Worm (Caenorhabditis elegans) whole organism, young adult: ENCODE results near the gene C44B7.5.

Source experiments
- B0261.1 ChIP-seq: sonication (generic microtip); optimal IDR thresholded peaks from 2 replicates; lab custom pipeline; 2016; ENCODE audit warnings: mild to moderate bottlenecking, missing genetic modification characterization, moderate library complexity, missing compliant biosample characterization
- C17E4.6 ChIP-seq: fragments of 200-800 bp; sonication (Bioruptor generic); IDR thresholded peaks from 2 replicates; pipeline ENCODE4 v1.3.6; 2022; ENCODE audit warnings: missing genetic modification reagents, missing genetic modification characterization, missing compliant biosample characterization
- F10E7.11 ChIP-seq: sonication (generic microtip); optimal IDR thresholded peaks from 2 replicates; lab custom pipeline; 2017; ENCODE audit warnings: mild to moderate bottlenecking, missing genetic modification characterization, moderate library complexity, missing compliant biosample characterization
- F22D6.2 ChIP-seq: sonication (generic microtip); optimal IDR thresholded peaks from 2 replicates; lab custom pipeline; 2016; ENCODE audit warnings: mild to moderate bottlenecking, missing genetic modification characterization, missing compliant biosample characterization
- F23B12.7 ChIP-seq: sonication (generic microtip); optimal IDR thresholded peaks from 2 replicates; lab custom pipeline; 2017; ENCODE audit warnings: missing genetic modification characterization, mild to moderate bottlenecking, missing compliant biosample characterization, antibody characterized with exemption, moderate library complexity; ENCODE audit not compliant: insufficient read depth
- F52B5.7 ChIP-seq: sonication (generic microtip); optimal IDR thresholded peaks from 2 replicates; lab custom pipeline; 2016; ENCODE audit warnings: mild to moderate bottlenecking, missing genetic modification characterization, missing compliant biosample characterization
- F55B11.4 ChIP-seq: sonication (generic microtip); optimal IDR thresholded peaks from 2 replicates; lab custom pipeline; 2016; ENCODE audit warnings: missing compliant biosample characterization, missing genetic modification characterization, borderline replicate concordance; ENCODE audit not compliant: insufficient read depth
- K11D2.4 ChIP-seq: fragments of 200-800 bp; sonication (Bioruptor generic); IDR thresholded peaks from 2 replicates; pipeline ENCODE4 v1.3.6; 2022; ENCODE audit warnings: missing genetic modification reagents, missing genetic modification characterization, missing compliant biosample characterization
- T07F8.4 ChIP-seq: sonication (generic microtip); optimal IDR thresholded peaks from 2 replicates; lab custom pipeline; 2016; ENCODE audit warnings: mild to moderate bottlenecking, missing genetic modification characterization, moderate library complexity, missing compliant biosample characterization
- T26A5.8 ChIP-seq: sonication (generic microtip); optimal IDR thresholded peaks from 2 replicates; lab custom pipeline; 2016; ENCODE audit warnings: missing genetic modification characterization, missing compliant biosample characterization
- Y53G8AR.9 ChIP-seq: fragments of 200-800 bp; sonication (Bioruptor generic); conservative IDR thresholded peaks from 2 replicates; pipeline ENCODE4 v1.3.6; 2022; ENCODE audit warnings: missing genetic modification reagents, missing genetic modification characterization, missing compliant biosample characterization
- Y79H2A.3 ChIP-seq: fragments of 200-800 bp; sonication (Bioruptor generic); conservative IDR thresholded peaks from 2 replicates; pipeline ENCODE4 v1.3.6; 2022; ENCODE audit warnings: missing genetic modification reagents, missing genetic modification characterization, missing compliant biosample characterization
- ama-1 ChIP-seq, 3 experiments: fragments of 150-350 bp in 1 of 3; sonication (generic microtip) in 2 of 3; optimal IDR thresholded peaks; 2 replicates each; lab custom pipeline; 2014 to 2018; ENCODE audit warnings: missing biosample characterization in 2 of 3, missing genetic modification characterization in 2 of 3, missing genetic modification reagents in 2 of 3
- aptf-2 ChIP-seq: fragments of 200-800 bp; sonication (Bioruptor generic); conservative IDR thresholded peaks from 2 replicates; pipeline ENCODE4 v1.3.6; 2022; ENCODE audit warnings: missing genetic modification reagents, missing genetic modification characterization, missing compliant biosample characterization
- aptf-3 ChIP-seq: fragments of 200-800 bp; sonication (Bioruptor generic); IDR thresholded peaks from 2 replicates; pipeline ENCODE4 v1.3.6; 2022; ENCODE audit warnings: missing genetic modification characterization, missing compliant biosample characterization
- atf-7 ChIP-seq: sonication (generic microtip); optimal IDR thresholded peaks from 2 replicates; lab custom pipeline; 2017; ENCODE audit warnings: mild to moderate bottlenecking, missing genetic modification characterization, missing compliant biosample characterization
- attf-6 ChIP-seq: fragments of 200-800 bp; sonication (Bioruptor generic); IDR thresholded peaks from 2 replicates; pipeline ENCODE4 v1.3.6; 2022; ENCODE audit warnings: missing genetic modification reagents, missing genetic modification characterization, missing compliant biosample characterization
- ceh-27 ChIP-seq: fragments of 200-800 bp; sonication (Bioruptor generic); optimal IDR thresholded peaks from 2 replicates; lab custom pipeline; 2018; ENCODE audit warnings: mild to moderate bottlenecking, missing genetic modification characterization, moderate library complexity, missing compliant biosample characterization
- ceh-40 ChIP-seq: fragments of 200-800 bp; sonication (Bioruptor generic); IDR thresholded peaks from 2 replicates; pipeline ENCODE4 v1.3.6; 2022; ENCODE audit warnings: missing genetic modification characterization, missing compliant biosample characterization
- ceh-58 ChIP-seq: fragments of 200-800 bp; sonication (Bioruptor generic); IDR thresholded peaks from 2 replicates; pipeline ENCODE4 v1.3.6; 2022; ENCODE audit warnings: missing genetic modification characterization, missing compliant biosample characterization
- efl-1 ChIP-seq: fragments of 150-350 bp; optimal IDR thresholded peaks from 2 replicates; lab custom pipeline; 2014; ENCODE audit warnings: missing biosample characterization, missing genetic modification reagents, missing genetic modification characterization
- hmg-20 ChIP-seq: fragments of 200-800 bp; sonication (Bioruptor generic); IDR thresholded peaks from 2 replicates; pipeline ENCODE4 v1.3.6; 2022; ENCODE audit warnings: missing genetic modification reagents, missing genetic modification characterization, missing compliant biosample characterization
- hsf-1 ChIP-seq: fragments of 200-800 bp; sonication (Bioruptor generic); IDR thresholded peaks from 2 replicates; pipeline ENCODE4 v1.3.6; 2022; ENCODE audit warnings: missing genetic modification reagents, missing genetic modification characterization, missing compliant biosample characterization
- lag-1 ChIP-seq: fragments of 200-800 bp; sonication (Bioruptor generic); IDR thresholded peaks from 2 replicates; pipeline ENCODE4 v1.3.6; 2022; ENCODE audit warnings: missing genetic modification reagents, missing genetic modification characterization, missing compliant biosample characterization
- let-607 ChIP-seq, 2 experiments: fragments of 200-800 bp in 1 of 2; sonication (Bioruptor generic) in 1 of 2; sonication (generic microtip) in 1 of 2; optimal IDR thresholded peaks; 2 replicates each; lab custom pipeline; 2016 to 2018; ENCODE audit warnings: mild to moderate bottlenecking in 2 of 2, missing compliant biosample characterization in 2 of 2, missing genetic modification characterization in 2 of 2, moderate library complexity in 2 of 2, missing genotype in 1 of 2
- lin-40 ChIP-seq: sonication (generic microtip); optimal IDR thresholded peaks from 2 replicates; lab custom pipeline; 2016; ENCODE audit warnings: missing genetic modification characterization, mild to moderate bottlenecking, missing compliant biosample characterization, missing genotype, missing genetic modification reagents
- lin-54 ChIP-seq: fragments of 200-800 bp; sonication (Bioruptor generic); optimal IDR thresholded peaks from 2 replicates; lab custom pipeline; 2018; ENCODE audit warnings: mild to moderate bottlenecking, missing genetic modification characterization, missing compliant biosample characterization
- lsy-27 ChIP-seq: sonication (generic microtip); optimal IDR thresholded peaks from 2 replicates; lab custom pipeline; 2017; ENCODE audit warnings: missing genetic modification characterization, mild to moderate bottlenecking, missing compliant biosample characterization, antibody characterized with exemption, missing genotype, borderline replicate concordance; ENCODE audit not compliant: insufficient read depth
- madf-10 ChIP-seq: sonication (generic microtip); optimal IDR thresholded peaks from 2 replicates; lab custom pipeline; 2016; ENCODE audit warnings: mild to moderate bottlenecking, missing genetic modification characterization, missing compliant biosample characterization
- madf-3 ChIP-seq: fragments of 200-800 bp; sonication (Bioruptor generic); IDR thresholded peaks from 2 replicates; pipeline ENCODE4 v1.3.6; 2022; ENCODE audit warnings: missing genetic modification reagents, missing genetic modification characterization, missing compliant biosample characterization
- madf-6 ChIP-seq: fragments of 200-800 bp; sonication (Bioruptor generic); IDR thresholded peaks from 2 replicates; pipeline ENCODE4 v1.3.6; 2022; ENCODE audit warnings: missing genetic modification reagents, missing genetic modification characterization, missing compliant biosample characterization
- nfya-2 ChIP-seq: fragments of 200-800 bp; sonication (Bioruptor generic); IDR thresholded peaks from 2 replicates; pipeline ENCODE4 v1.3.6; 2022; ENCODE audit warnings: missing genetic modification reagents, missing genetic modification characterization, missing compliant biosample characterization
- nhr-120 ChIP-seq: fragments of 200-800 bp; sonication (Bioruptor generic); IDR thresholded peaks from 2 replicates; pipeline ENCODE4 v1.3.6; 2022; ENCODE audit warnings: missing genetic modification characterization, missing compliant biosample characterization
- nhr-90 ChIP-seq: sonication (generic microtip); optimal IDR thresholded peaks from 2 replicates; lab custom pipeline; 2016; ENCODE audit warnings: missing genotype, mild to moderate bottlenecking, missing genetic modification characterization, missing compliant biosample characterization
- rpc-1 ChIP-seq, 2 experiments: fragments of 150-350 bp in 1 of 2; sonication (generic microtip) in 1 of 2; optimal IDR thresholded peaks; 2 replicates each; lab custom pipeline; 2014 to 2018; ENCODE audit warnings: missing biosample characterization in 1 of 2, missing genetic modification characterization in 1 of 2, missing genetic modification reagents in 1 of 2, missing genotype in 1 of 2
- snpc-1.1 ChIP-seq: sonication (generic microtip); optimal IDR thresholded peaks from 2 replicates; lab custom pipeline; 2017; ENCODE audit warnings: missing genetic modification characterization, mild to moderate bottlenecking, missing compliant biosample characterization, antibody characterized with exemption, moderate library complexity, missing genotype, missing genetic modification reagents; ENCODE audit not compliant: insufficient read depth
- snpc-4 ChIP-seq, 5 experiments: fragments of 150-350 bp in 1 of 5; sonication (generic microtip) in 4 of 5; optimal IDR thresholded peaks; 2 replicates each; lab custom pipeline; 2014 to 2018; ENCODE audit warnings: missing genetic modification characterization in 5 of 5, missing biosample characterization in 3 of 5, antibody characterized with exemption in 2 of 5, mild to moderate bottlenecking in 2 of 5, missing compliant biosample characterization in 2 of 5, missing genotype in 2 of 5, moderate library complexity in 2 of 5, missing genetic modification reagents in 1 of 5
- tbp1 ChIP-seq: fragments of 200-800 bp; sonication (Bioruptor generic); optimal IDR thresholded peaks from 2 replicates; lab custom pipeline; 2018; ENCODE audit warnings: mild to moderate bottlenecking, missing genetic modification characterization, missing compliant biosample characterization
- tlf-1 ChIP-seq: fragments of 200-800 bp; sonication (Bioruptor generic); optimal IDR thresholded peaks from 2 replicates; lab custom pipeline; 2018; ENCODE audit warnings: mild to moderate bottlenecking, missing genetic modification characterization, missing compliant biosample characterization
- unc-130 ChIP-seq: sonication (generic microtip); optimal IDR thresholded peaks from 2 replicates; lab custom pipeline; 2016; ENCODE audit warnings: missing genetic modification reagents, missing genetic modification characterization, missing compliant biosample characterization
- zfh-2 ChIP-seq: fragments of 200-800 bp; sonication (Bioruptor generic); conservative IDR thresholded peaks from 2 replicates; pipeline ENCODE4 v1.3.6; 2022; ENCODE audit warnings: missing genetic modification reagents, missing genetic modification characterization, missing compliant biosample characterization
- ztf-26 ChIP-seq: sonication (generic microtip); optimal IDR thresholded peaks from 2 replicates; lab custom pipeline; 2017; ENCODE audit warnings: missing genetic modification characterization, missing compliant biosample characterization
- ztf-28 ChIP-seq: fragments of 200-800 bp; sonication (Bioruptor generic); IDR thresholded peaks from 2 replicates; pipeline ENCODE4 v1.3.6; 2022; ENCODE audit warnings: missing genetic modification reagents, missing genetic modification characterization, missing compliant biosample characterization
- ztf-6 ChIP-seq: fragments of 200-800 bp; sonication (Bioruptor generic); IDR thresholded peaks from 2 replicates; pipeline ENCODE4 v1.3.6; 2022; ENCODE audit warnings: missing genetic modification reagents, missing genetic modification characterization, missing compliant biosample characterization

C44B7.5 gene

ce11 chrII:6858201-6858600 is 14.2 kb downstream of the C44B7.5 start, which contains the start of gene dnj-5:
Gene dnj-5, minus strand, starts transcription at chrII:6858301.
- no peak for TF ChIP-seq B0261.1 (tag; lab: Kevin White, UChicago)
- no peak for TF ChIP-seq ceh-58 (GFP tag; lab: Robert Waterston, UW)
- TF ChIP-seq T26A5.8 (tag; lab: Kevin White, UChicago) = no peak
- no peak for TF ChIP-seq F55B11.4 (tag; lab: Kevin White, UChicago)
- TF ChIP-seq C17E4.6 (GFP tag; lab: Robert Waterston, UW) = no peak
- TF ChIP-seq atf-7 (tag; lab: Kevin White, UChicago) = no peak
- TF ChIP-seq aptf-3 = no peak
- TF ChIP-seq, all 124 proteins: peak for 0

ce11 chrII:6853059-6853466 is 19.3 kb downstream of the C44B7.5 start:
- TF ChIP-seq ama-1 (optimal IDR thresholded peaks at IDR 0.05; lab: Kevin White, UChicago) = no peak
- TF ChIP-seq ama-1 (GFP tag; optimal IDR thresholded peaks at IDR 0.05; lab: Kevin White, UChicago) = peak; percentile 33 to 87
- TF ChIP-seq F52B5.7 = peak; percentile 74
- TF ChIP-seq ztf-26 (tag; lab: Kevin White, UChicago) = peak; percentile 45
- TF ChIP-seq ztf-28 (GFP tag; lab: Robert Waterston, UW) = 0 out of 2 replicates have a peak, but pooled peaks have one; percentile 49
- TF ChIP-seq unc-130 (GFP tag; lab: Kevin White, UChicago) = no peak
- TF ChIP-seq tbp1 (GFP tag; lab: Kevin White, UChicago) = peak; percentile 93
- TF ChIP-seq B0261.1 (tag; lab: Kevin White, UChicago) = peak; percentile 78
- peak; percentile 28 for TF ChIP-seq F10E7.11
- TF ChIP-seq madf-6 (GFP tag; lab: Robert Waterston, UW) = peak; percentile 64; the same call in 1 of the 2 replicates
- TF ChIP-seq Y79H2A.3 = 0 out of 2 replicates have a peak, but pooled peaks have one; percentile 25
- peak; percentile 21; the same call in 1 of the 2 replicates for TF ChIP-seq hmg-20 (GFP tag; lab: Robert Waterston, UW)
- peak; percentile 65 for TF ChIP-seq ceh-27 (GFP tag; lab: Kevin White, UChicago)
- no peak for TF ChIP-seq hsf-1 (GFP tag; lab: Robert Waterston, UW)
- no peak for TF ChIP-seq F23B12.7 (tag; lab: Kevin White, UChicago)
- 0 out of 2 replicates have a peak, but pooled peaks have one; percentile 41 for TF ChIP-seq Y53G8AR.9 (GFP tag; lab: Robert Waterston, UW)
- TF ChIP-seq lag-1 (GFP tag; lab: Robert Waterston, UW) = no peak
- no peak for TF ChIP-seq F22D6.2
- peak; percentile 68 for TF ChIP-seq madf-10 (tag; lab: Kevin White, UChicago)
- peak; percentile 64 for TF ChIP-seq nhr-90
- TF ChIP-seq snpc-4 (GFP tag; optimal IDR thresholded peaks at IDR 0.05; lab: Kevin White, UChicago) = peak; percentile 38
- peak; percentile 11 to 66 (median 39) for TF ChIP-seq snpc-4 (tag; optimal IDR thresholded peaks at IDR 0.05; lab: Kevin White, UChicago)
- TF ChIP-seq K11D2.4 (GFP tag; lab: Robert Waterston, UW) = peak; percentile 71; the same call in 1 of the 2 replicates
- TF ChIP-seq let-607 (tag; optimal IDR thresholded peaks at IDR 0.05; lab: Kevin White, UChicago) = peak in 1 of 2 experiments; percentile 27
- TF ChIP-seq ceh-40 (GFP tag; lab: Robert Waterston, UW) = no peak
- TF ChIP-seq nfya-2 (GFP tag; lab: Robert Waterston, UW) = no peak
- TF ChIP-seq attf-6 = 0 out of 2 replicates have a peak, but pooled peaks have one; percentile 28
- no peak for TF ChIP-seq efl-1 (GFP tag; lab: Kevin White, UChicago)
- TF ChIP-seq ztf-6 (GFP tag; lab: Robert Waterston, UW) = 0 out of 2 replicates have a peak, but pooled peaks have one; percentile 30
- TF ChIP-seq aptf-2 = no peak
- no peak for TF ChIP-seq nhr-120
- TF ChIP-seq T07F8.4 (tag; lab: Kevin White, UChicago) = no peak
- peak; percentile 67 for TF ChIP-seq rpc-1 (optimal IDR thresholded peaks at IDR 0.05; lab: Kevin White, UChicago)
- peak; percentile 74 for TF ChIP-seq rpc-1 (tag; optimal IDR thresholded peaks at IDR 0.05; lab: Kevin White, UChicago)
- TF ChIP-seq zfh-2 = peak; percentile 77
- TF ChIP-seq tlf-1 (GFP tag; lab: Kevin White, UChicago) = peak; percentile 49
- TF ChIP-seq lin-40 (tag; lab: Kevin White, UChicago) = peak; percentile 69
- peak; percentile 60 for TF ChIP-seq lin-54 (GFP tag; lab: Kevin White, UChicago)
- TF ChIP-seq lsy-27 (tag; lab: Kevin White, UChicago) = no peak
- peak; percentile 79 for TF ChIP-seq madf-3 (GFP tag; lab: Robert Waterston, UW)
- no peak for TF ChIP-seq snpc-1.1 (tag; lab: Kevin White, UChicago)
